Worm (Caenorhabditis elegans) whole organism, midembryonic: ENCODE data around the gene snu-23.

Source experiments
- T22C8.4 ChIP-seq: fragments of 200-800 bp; sonication (Bioruptor generic); IDR thresholded peaks from 2 replicates; pipeline ENCODE4 v1.3.6; 2022; ENCODE audit warnings: missing genetic modification characterization, missing compliant biosample characterization
- cog-1 ChIP-seq: sonication (generic microtip); optimal IDR thresholded peaks from 2 replicates; lab custom pipeline; 2016; ENCODE audit warnings: missing genetic modification characterization, missing compliant biosample characterization
- flt-1 ChIP-seq: fragments of 200-800 bp; sonication (Bioruptor generic); IDR thresholded peaks from 2 replicates; pipeline ENCODE4 v1.3.6; 2022; ENCODE audit warnings: missing genetic modification characterization, missing compliant biosample characterization
- klf-2 ChIP-seq: fragments of 200-800 bp; sonication (Bioruptor generic); conservative IDR thresholded peaks from 2 replicates; pipeline ENCODE4 v1.3.6; 2022; ENCODE audit warnings: missing genetic modification reagents, missing genetic modification characterization, missing compliant biosample characterization
- med-1 ChIP-seq: sonication (generic microtip); optimal IDR thresholded peaks from 2 replicates; lab custom pipeline; 2017; ENCODE audit warnings: missing genetic modification characterization, mild to moderate bottlenecking, missing compliant biosample characterization, antibody characterized with exemption, missing genetic modification reagents; ENCODE audit not compliant: insufficient read depth
- tab-1 ChIP-seq: fragments of 200-800 bp; sonication (Bioruptor generic); IDR thresholded peaks from 2 replicates; pipeline ENCODE4 v1.3.6; 2022; ENCODE audit warnings: missing genetic modification characterization, missing compliant biosample characterization
- ztf-23 ChIP-seq: fragments of 200-800 bp; sonication (Bioruptor generic); IDR thresholded peaks from 2 replicates; pipeline ENCODE4 v1.3.6; 2022; ENCODE audit warnings: missing genetic modification reagents, missing genetic modification characterization, missing compliant biosample characterization
- ztf-29 ChIP-seq: fragments of 200-800 bp; sonication (Bioruptor generic); IDR thresholded peaks from 2 replicates; pipeline ENCODE4 v1.3.6; 2022; ENCODE audit warnings: missing genetic modification reagents, missing genetic modification characterization, missing compliant biosample characterization

ce11 chrIII:7768963-7769362 lies 957 bp downstream of the snu-23 start, which contains the start of gene ZK686.3:
- TF ChIP-seq tab-1 (GFP tag; lab: Robert Waterston, UW), result no peak
- no peak for TF ChIP-seq ztf-23 (GFP tag; lab: Robert Waterston, UW)
- no peak for TF ChIP-seq T22C8.4 (GFP tag; lab: Robert Waterston, UW)
- no peak for TF ChIP-seq klf-2 (GFP tag; lab: Robert Waterston, UW)
- TF ChIP-seq ztf-29, result no peak
- TF ChIP-seq cog-1 (tag; lab: Kevin White, UChicago), result no peak
- no peak for TF ChIP-seq flt-1
- TF ChIP-seq med-1, result no peak
